Fruit fly (Drosophila melanogaster) whole organism, embryonic: ENCODE results near the gene wda.

Source experiments
- ATbp ChIP-seq: fragments of 200-800 bp; sonication (Bioruptor generic); optimal IDR thresholded peaks from 2 replicates; lab custom pipeline; 2017; ENCODE audit warnings: missing biosample characterization, mild to moderate bottlenecking, missing genetic modification characterization, missing genetic modification reagents
- B-H2 ChIP-seq: fragments of 200-800 bp; sonication (Bioruptor generic); optimal IDR thresholded peaks from 2 replicates; lab custom pipeline; 2018; ENCODE audit warnings: missing biosample characterization, mild to moderate bottlenecking, missing genetic modification characterization
- CG14441 ChIP-seq: fragments of 200-800 bp; sonication (Bioruptor generic); IDR thresholded peaks from 2 replicates; pipeline ENCODE4 v1.3.6; 2022; ENCODE audit warnings: missing biosample characterization, missing genetic modification characterization
- CG15269 ChIP-seq: fragments of 200-800 bp; sonication (Bioruptor generic); optimal IDR thresholded peaks from 2 replicates; lab custom pipeline; 2018; ENCODE audit warnings: missing biosample characterization, mild to moderate bottlenecking, missing genetic modification characterization, moderate library complexity
- CG15514 ChIP-seq: fragments of 200-800 bp; sonication (Bioruptor generic); optimal IDR thresholded peaks from 3 replicates; lab custom pipeline; 2017; ENCODE audit warnings: missing biosample characterization, missing genetic modification characterization, mild to moderate bottlenecking, moderate library complexity, missing genetic modification reagents
- CG16779 ChIP-seq: fragments of 200-800 bp; sonication (Bioruptor generic); IDR thresholded peaks from 2 replicates; pipeline ENCODE4 v1.3.6; 2022; ENCODE audit warnings: missing biosample characterization, missing genetic modification characterization
- CG17612 ChIP-seq: fragments of 200-800 bp; sonication (Bioruptor generic); IDR thresholded peaks from 2 replicates; pipeline ENCODE4 v1.3.6; 2022; ENCODE audit warnings: missing biosample characterization, missing genetic modification characterization
- CG1792 ChIP-seq: fragments of 200-800 bp; sonication (Bioruptor generic); optimal IDR thresholded peaks from 2 replicates; lab custom pipeline; 2016; ENCODE audit warnings: missing biosample characterization, missing genetic modification characterization
- CG18599 ChIP-seq: fragments of 200-800 bp; sonication (Bioruptor generic); optimal IDR thresholded peaks from 3 replicates; lab custom pipeline; 2017; ENCODE audit warnings: missing biosample characterization, missing genetic modification characterization, mild to moderate bottlenecking, moderate library complexity, missing genetic modification reagents
- CG2116 ChIP-seq: fragments of 200-800 bp; sonication (Bioruptor generic); optimal IDR thresholded peaks from 3 replicates; lab custom pipeline; 2018; ENCODE audit warnings: missing biosample characterization, mild to moderate bottlenecking, missing genetic modification characterization
- CG2199 ChIP-seq: fragments of 200-800 bp; sonication (Bioruptor generic); IDR thresholded peaks from 3 replicates; pipeline ENCODE4 v1.3.6; 2022; ENCODE audit warnings: missing biosample characterization, missing genetic modification characterization
- CG2202 ChIP-seq: fragments of 200-800 bp; sonication (Bioruptor generic); optimal IDR thresholded peaks from 2 replicates; lab custom pipeline; 2018; ENCODE audit warnings: missing biosample characterization, mild to moderate bottlenecking, missing genetic modification characterization
- CG2875 ChIP-seq: fragments of 200-800 bp; sonication (Bioruptor generic); optimal IDR thresholded peaks from 2 replicates; lab custom pipeline; 2017; ENCODE audit warnings: missing biosample characterization, mild to moderate bottlenecking, missing genetic modification characterization, missing genetic modification reagents
- CG31365 ChIP-seq: fragments of 200-800 bp; sonication (Bioruptor generic); optimal IDR thresholded peaks from 2 replicates; lab custom pipeline; 2018; ENCODE audit warnings: missing biosample characterization, mild to moderate bottlenecking, missing genetic modification characterization
- CG5180 ChIP-seq: fragments of 200-800 bp; sonication (Bioruptor generic); optimal IDR thresholded peaks from 3 replicates; lab custom pipeline; 2017; ENCODE audit warnings: missing biosample characterization, missing genetic modification characterization, mild to moderate bottlenecking, moderate library complexity, missing genetic modification reagents
- CG6765 ChIP-seq: fragments of 200-800 bp; sonication (Bioruptor generic); optimal IDR thresholded peaks from 3 replicates; lab custom pipeline; 2017; ENCODE audit warnings: missing biosample characterization, mild to moderate bottlenecking, missing genetic modification characterization
- CG8281 ChIP-seq: fragments of 200-800 bp; sonication (Bioruptor generic); optimal IDR thresholded peaks from 2 replicates; lab custom pipeline; 2018; ENCODE audit warnings: missing biosample characterization, mild to moderate bottlenecking, missing genetic modification characterization, moderate library complexity
- CG8478 ChIP-seq: fragments of >200 bp; optimal IDR thresholded peaks from 2 replicates; lab custom pipeline; 2018
- CG9215 ChIP-seq: fragments of 200-800 bp; sonication (Bioruptor generic); IDR thresholded peaks from 2 replicates; pipeline ENCODE4 v1.3.6; 2022; ENCODE audit warnings: missing biosample characterization, missing genetic modification characterization
- CG9437 ChIP-seq: fragments of 200-800 bp; sonication (Bioruptor generic); optimal IDR thresholded peaks from 2 replicates; lab custom pipeline; 2018; ENCODE audit warnings: missing biosample characterization, mild to moderate bottlenecking, missing genetic modification characterization
- CG9797 ChIP-seq: fragments of 200-800 bp; sonication (Bioruptor generic); optimal IDR thresholded peaks from 3 replicates; lab custom pipeline; 2018; ENCODE audit warnings: missing biosample characterization, mild to moderate bottlenecking, missing genetic modification characterization
- CG9876 ChIP-seq: fragments of 200-800 bp; sonication (Bioruptor generic); optimal IDR thresholded peaks from 2 replicates; lab custom pipeline; 2016; ENCODE audit warnings: missing biosample characterization, missing genetic modification characterization
- D19A ChIP-seq: fragments of 200-800 bp; optimal IDR thresholded peaks from 3 replicates; lab custom pipeline; 2019; ENCODE audit warnings: missing biosample characterization, mild to moderate bottlenecking, missing genetic modification characterization, moderate library complexity
- D19B ChIP-seq: fragments of 200-800 bp; sonication (Bioruptor generic); optimal IDR thresholded peaks from 2 replicates; lab custom pipeline; 2017; ENCODE audit warnings: missing biosample characterization, mild to moderate bottlenecking, missing genetic modification characterization
- Dfd ChIP-seq, 2 experiments: fragments of >200 bp; optimal IDR thresholded peaks; 2 replicates each; lab custom pipeline; 2017; ENCODE audit warnings: missing biosample characterization in 2 of 2, missing genetic modification characterization in 2 of 2
- Hmr ChIP-seq: fragments of 200-800 bp; sonication (Bioruptor generic); optimal IDR thresholded peaks from 3 replicates; lab custom pipeline; 2017; ENCODE audit warnings: mild to moderate bottlenecking, missing biosample characterization, missing genetic modification reagents, missing genetic modification characterization
- Jarid2 ChIP-seq: fragments of 200-800 bp; sonication (Bioruptor generic); optimal IDR thresholded peaks from 3 replicates; lab custom pipeline; 2017; ENCODE audit warnings: mild to moderate bottlenecking, missing biosample characterization, missing genetic modification reagents, missing genetic modification characterization
- MBD-R2 ChIP-seq: fragments of 200-800 bp; sonication (Bioruptor generic); IDR thresholded peaks from 2 replicates; pipeline ENCODE4 v1.3.6; 2022; ENCODE audit warnings: missing biosample characterization, missing genetic modification characterization
- MTF-1 ChIP-seq: fragments of 200-800 bp; sonication (Bioruptor generic); optimal IDR thresholded peaks from 2 replicates; lab custom pipeline; 2018; ENCODE audit warnings: missing biosample characterization, mild to moderate bottlenecking, missing genetic modification characterization, borderline replicate concordance
- Max ChIP-seq: fragments of 200-800 bp; sonication (Bioruptor generic); optimal IDR thresholded peaks from 2 replicates; lab custom pipeline; 2016; ENCODE audit warnings: missing biosample characterization, mild to moderate bottlenecking, missing genetic modification characterization
- Med ChIP-seq: fragments of 200-800 bp; sonication (Bioruptor generic); peaks from one replicate; lab custom pipeline; 2016; ENCODE audit warnings: missing biosample characterization, missing genetic modification characterization, mild to moderate bottlenecking, inconsistent platforms, moderate library complexity
- Ravus ChIP-seq: fragments of 200-800 bp; sonication (Bioruptor generic); IDR thresholded peaks from 2 replicates; pipeline ENCODE4 v1.3.6; 2022; ENCODE audit warnings: missing biosample characterization, missing genetic modification characterization
- Rx ChIP-seq: fragments of 200-800 bp; sonication (Bioruptor generic); IDR thresholded peaks from 2 replicates; pipeline ENCODE4 v1.3.6; 2022; ENCODE audit warnings: missing biosample characterization, missing genetic modification characterization
- crp ChIP-seq, 2 experiments: fragments of 200-800 bp; sonication (Bioruptor generic); optimal IDR thresholded peaks; 2 replicates in 1 of 2; 3 replicates in 1 of 2; lab custom pipeline; 2017; ENCODE audit warnings: missing biosample characterization in 2 of 2, missing genetic modification characterization in 2 of 2, mild to moderate bottlenecking in 1 of 2, moderate library complexity in 1 of 2
- ewg ChIP-seq: fragments of 200-800 bp; sonication (Bioruptor generic); optimal IDR thresholded peaks from 3 replicates; lab custom pipeline; 2017; ENCODE audit warnings: mild to moderate bottlenecking, missing biosample characterization, missing genetic modification reagents, missing genetic modification characterization
- hb ChIP-seq: fragments of 200-800 bp; sonication (Bioruptor generic); IDR thresholded peaks from 3 replicates; pipeline ENCODE4 v1.3.6; 2022; ENCODE audit warnings: missing biosample characterization, missing genetic modification characterization; ENCODE audit not compliant: partially characterized antibody
- her ChIP-seq: fragments of 200-800 bp; sonication (Bioruptor generic); optimal IDR thresholded peaks from 2 replicates; lab custom pipeline; 2016; ENCODE audit warnings: missing biosample characterization, missing genetic modification characterization
- jing ChIP-seq: fragments of 200-800 bp; sonication (Bioruptor generic); optimal IDR thresholded peaks from 2 replicates; lab custom pipeline; 2018; ENCODE audit warnings: missing biosample characterization, mild to moderate bottlenecking, missing genetic modification characterization
- lab ChIP-seq: fragments of 200-800 bp; sonication (Bioruptor generic); optimal IDR thresholded peaks from 3 replicates; lab custom pipeline; 2017; ENCODE audit warnings: missing biosample characterization, missing genetic modification characterization, mild to moderate bottlenecking, moderate library complexity, missing genetic modification reagents
- lola ChIP-seq, 3 experiments: fragments of >200 bp in 2 of 3; fragments of 200-800 bp in 1 of 3; sonication (Bioruptor generic) in 1 of 3; optimal IDR thresholded peaks; 2 replicates each; lab custom pipeline; 2017 to 2019; ENCODE audit warnings: missing biosample characterization in 3 of 3, missing genetic modification characterization in 3 of 3, mild to moderate bottlenecking in 1 of 3, moderate library complexity in 1 of 3
- mld ChIP-seq: fragments of 200-800 bp; sonication (Bioruptor generic); IDR thresholded peaks from 3 replicates; pipeline ENCODE4 v1.3.6; 2022; ENCODE audit warnings: missing biosample characterization, missing genetic modification characterization; ENCODE audit not compliant: partially characterized antibody
- phol ChIP-seq: fragments of 200-800 bp; sonication (Bioruptor generic); optimal IDR thresholded peaks from 3 replicates; lab custom pipeline; 2018; ENCODE audit warnings: missing biosample characterization, mild to moderate bottlenecking, missing genetic modification characterization, moderate library complexity
- ranshi ChIP-seq: fragments of 200-800 bp; sonication (Bioruptor generic); IDR thresholded peaks from 2 replicates; pipeline ENCODE4 v1.3.6; 2022; ENCODE audit warnings: missing biosample characterization, missing genetic modification characterization
- repo ChIP-seq: fragments of 200-800 bp; sonication (Bioruptor generic); optimal IDR thresholded peaks from 2 replicates; lab custom pipeline; 2016; ENCODE audit warnings: missing biosample characterization, missing genetic modification characterization
- rib ChIP-seq: fragments of 200-800 bp; sonication (Bioruptor generic); IDR thresholded peaks from 2 replicates; pipeline ENCODE4 v1.3.6; 2022; ENCODE audit warnings: missing biosample characterization, missing genetic modification characterization
- row ChIP-seq: fragments of 200-800 bp; sonication (Bioruptor generic); IDR thresholded peaks from 3 replicates; pipeline ENCODE4 v1.3.6; 2022; ENCODE audit warnings: missing biosample characterization, missing genetic modification characterization
- sc ChIP-seq, 3 experiments: fragments of >200 bp in 2 of 3; fragments of 200-800 bp in 1 of 3; sonication (Bioruptor generic) in 1 of 3; optimal IDR thresholded peaks; 2 replicates in 2 of 3; 3 replicates in 1 of 3; lab custom pipeline; 2017; ENCODE audit warnings: mild to moderate bottlenecking in 1 of 3, missing biosample characterization in 1 of 3, missing genetic modification characterization in 1 of 3, missing genetic modification reagents in 1 of 3
- shn ChIP-seq: fragments of 200-800 bp; sonication (Bioruptor generic); optimal IDR thresholded peaks from 3 replicates; lab custom pipeline; 2016; ENCODE audit warnings: missing biosample characterization, missing genetic modification characterization
- trem ChIP-seq: fragments of 200-800 bp; optimal IDR thresholded peaks from 3 replicates; lab custom pipeline; 2019; ENCODE audit warnings: missing biosample characterization, mild to moderate bottlenecking, missing genetic modification characterization, moderate library complexity
- twi ChIP-seq: fragments of 200-800 bp; optimal IDR thresholded peaks from 2 replicates; lab custom pipeline; 2019; ENCODE audit warnings: missing biosample characterization, mild to moderate bottlenecking, missing genetic modification characterization, moderate library complexity

Gene wda

dm6 chr3R:23284256-23284655 lies 26.4 kb upstream of the wda start (continued):
- TF ChIP-seq ewg (no peak), CG17612 (GFP tag; lab: Robert Waterston, UW) (no peak), mld (no peak), her (GFP tag; lab: Kevin White, UChicago) (no peak), CG6765 (GFP tag; lab: Kevin White, UChicago) (peak; percentile 17), Hmr (peak; percentile 50), hb (GFP tag; lab: Robert Waterston, UW) (no peak), CG2202 (tag; lab: Kevin White, UChicago) (no peak), jing (no peak), trem (no peak), Dfd (GFP tag; optimal IDR thresholded peaks at IDR 0.05; lab: Kevin White, UChicago) (no peak), CG8281 (tag; lab: Kevin White, UChicago) (peak; percentile 5), sc (optimal IDR thresholded peaks at IDR 0.05; lab: Kevin White, UChicago) (no peak), sc (GFP tag; optimal IDR thresholded peaks at IDR 0.05; lab: Kevin White, UChicago) (no peak), Max (no peak), CG15514 (peak; percentile 57), ATbp (GFP tag; lab: Kevin White, UChicago) (peak; percentile 58), Jarid2 (GFP tag; lab: Kevin White, UChicago) (peak; percentile 25), Med (GFP tag; lab: Kevin White, UChicago) (peak; percentile 77), D19B (no peak), Ravus (GFP tag; lab: Robert Waterston, UW) (no peak), CG9437 (no peak), MBD-R2 (GFP tag; lab: Robert Waterston, UW) (no peak), CG2116 (GFP tag; lab: Kevin White, UChicago) (no peak), lab (GFP tag; lab: Kevin White, UChicago) (peak; percentile 68), MTF-1 (GFP tag; lab: Kevin White, UChicago) (peak; percentile 66), CG16779 (GFP tag; lab: Robert Waterston, UW) (no peak), phol (tag; lab: Kevin White, UChicago) (no peak), ranshi (GFP tag; lab: Robert Waterston, UW) (no peak), repo (GFP tag; lab: Kevin White, UChicago) (no peak), CG1792 (GFP tag; lab: Kevin White, UChicago) (no peak), CG9215 (GFP tag; lab: Robert Waterston, UW) (no peak), CG8478 (no peak), D19A (tag; lab: Kevin White, UChicago) (no peak), rib (GFP tag; lab: Robert Waterston, UW) (no peak), CG9876 (no peak), shn (GFP tag; lab: Kevin White, UChicago) (no peak), Rx (GFP tag; lab: Robert Waterston, UW) (no peak), row (GFP tag; lab: Robert Waterston, UW) (no peak), CG18599 (GFP tag; lab: Kevin White, UChicago) (peak; percentile 57), CG5180 (GFP tag; lab: Kevin White, UChicago) (no peak), lola (GFP tag; optimal IDR thresholded peaks at IDR 0.05; lab: Kevin White, UChicago) (no peak), B-H2 (GFP tag; lab: Kevin White, UChicago) (peak; percentile 36), CG2875 (GFP tag; lab: Kevin White, UChicago) (peak; percentile 4), CG15269 (tag; lab: Kevin White, UChicago) (no peak), crp (GFP tag; optimal IDR thresholded peaks at IDR 0.05; lab: Kevin White, UChicago) (no peak), CG9797 (GFP tag; lab: Kevin White, UChicago) (no peak), CG14441 (GFP tag; lab: Robert Waterston, UW) (no peak), CG31365 (peak; percentile 32), twi (no peak), CG2199 (GFP tag; lab: Robert Waterston, UW) (no peak)
